Worm (Caenorhabditis elegans) whole organism, L4 larva: ENCODE results near the gene fcho-1.

ENCODE experiments used
- ceh-82 ChIP-seq: sonication (generic microtip); optimal IDR thresholded peaks from 2 replicates; lab custom pipeline; 2017; ENCODE audit warnings: missing biosample characterization, missing genetic modification characterization
- lsy-2 ChIP-seq, 2 experiments: fragments of 150-350 bp in 1 of 2; sonication (generic microtip) in 1 of 2; optimal IDR thresholded peaks; 2 replicates each; lab custom pipeline; 2014 to 2017; ENCODE audit warnings: missing biosample characterization in 2 of 2, missing genetic modification characterization in 2 of 2
- mdl-1 ChIP-seq, 2 experiments: fragments of 150-350 bp in 1 of 2; sonication (generic microtip) in 1 of 2; optimal IDR thresholded peaks; 2 replicates each; lab custom pipeline; 2014 to 2017; ENCODE audit warnings: missing biosample characterization in 2 of 2, missing genetic modification characterization in 2 of 2
- nhr-10 ChIP-seq: fragments of 150-350 bp; optimal IDR thresholded peaks from 2 replicates; lab custom pipeline; 2014; ENCODE audit warnings: missing biosample characterization, missing genetic modification characterization
- nhr-111 ChIP-seq: fragments of 200-800 bp; sonication (Bioruptor generic); optimal IDR thresholded peaks from 2 replicates; lab custom pipeline; 2018; ENCODE audit warnings: mild to moderate bottlenecking, missing genetic modification characterization, missing compliant biosample characterization
- unc-130 ChIP-seq: sonication (generic microtip); optimal IDR thresholded peaks from 2 replicates; lab custom pipeline; 2016; ENCODE audit warnings: missing genetic modification reagents, missing genetic modification characterization, missing compliant biosample characterization
- unc-39 ChIP-seq: sonication (generic microtip); optimal IDR thresholded peaks from 2 replicates; lab custom pipeline; 2017; ENCODE audit warnings: missing biosample characterization, missing genetic modification characterization

DNA sequence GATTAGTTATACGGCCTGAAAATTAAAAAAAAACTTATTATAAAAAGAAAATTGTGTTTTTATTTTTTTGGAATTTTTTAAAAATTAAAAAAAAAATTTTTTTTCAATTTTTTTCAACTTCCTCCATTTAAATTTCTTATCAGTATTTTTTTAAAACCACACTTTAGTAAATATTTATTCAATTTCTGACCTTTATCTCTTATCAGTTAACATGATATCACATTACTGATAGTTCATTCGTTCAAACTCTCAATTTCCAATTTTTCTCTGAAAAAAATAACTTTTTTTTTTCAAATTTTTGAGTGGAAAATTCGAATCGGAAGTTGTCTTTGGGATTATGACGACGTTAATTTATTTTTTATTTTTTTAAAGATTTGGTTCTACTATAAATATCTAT is 12.6 kb upstream of the fcho-1 start:
- no peak for TF ChIP-seq nhr-10 (tag; lab: Kevin White, UChicago)
- TF ChIP-seq unc-130: no peak
- no peak for TF ChIP-seq nhr-111 (GFP tag; lab: Kevin White, UChicago)
- no peak for TF ChIP-seq lsy-2 (tag; optimal IDR thresholded peaks at IDR 0.05; lab: Kevin White, UChicago)
- no peak for TF ChIP-seq ceh-82 (tag; lab: Kevin White, UChicago)
- no peak for TF ChIP-seq mdl-1 (tag; optimal IDR thresholded peaks at IDR 0.05; lab: Kevin White, UChicago)
- no peak for TF ChIP-seq unc-39 (tag; lab: Kevin White, UChicago)
